Worm (Caenorhabditis elegans): ENCODE results near the gene fbxa-75.

The fbxa-75 gene

ce11 chrIII:1308887-1309286, 5.4 kb downstream of the fbxa-75 start, which contains the start of gene Y82E9BL.12:
Gene Y82E9BL.12, plus strand, starts transcription at chrIII:1309187.
- TF ChIP-seq ceh-39 (tag; optimal IDR thresholded peaks at IDR 0.05) (no peak), elt-3 (tag; optimal IDR thresholded peaks at IDR 0.05) (no peak), ceh-43 (GFP tag; optimal IDR thresholded peaks at IDR 0.05) (no peak), lin-32 (GFP tag; optimal IDR thresholded peaks at IDR 0.05) (no peak), sptf-1 (tag; optimal IDR thresholded peaks at IDR 0.05) (no peak)

ce11 chrIII:1311367-1311766, 7.9 kb downstream of the fbxa-75 start:
- TF ChIP-seq sem-2 (GFP tag; optimal IDR thresholded peaks at IDR 0.05): no peak
- no peak for TF ChIP-seq nhr-12 (tag; optimal IDR thresholded peaks at IDR 0.05)
- no peak for TF ChIP-seq cnd-1 (tag; optimal IDR thresholded peaks at IDR 0.05)
- no peak for TF ChIP-seq ceh-43 (GFP tag; optimal IDR thresholded peaks at IDR 0.05)
- TF ChIP-seq lsy-2 (tag; optimal IDR thresholded peaks at IDR 0.05): no peak
- TF ChIP-seq lin-13 (tag; optimal IDR thresholded peaks at IDR 0.05): no peak
- no peak for TF ChIP-seq sptf-1 (tag; optimal IDR thresholded peaks at IDR 0.05)
- no peak for TF ChIP-seq ces-1 (GFP tag; optimal IDR thresholded peaks at IDR 0.05)
- TF ChIP-seq unc-120 (tag; optimal IDR thresholded peaks at IDR 0.05; ENCODE audit: poor library complexity, severe bottlenecking): no peak
- no peak for TF ChIP-seq mep-1 (tag; optimal IDR thresholded peaks at IDR 0.05)
- no peak for TF ChIP-seq nhr-28 (tag; optimal IDR thresholded peaks at IDR 0.05)

ce11 chrIII:1314283-1314682, 10.8 kb downstream of the fbxa-75 start:
- TF ChIP-seq ceh-39 (tag; optimal IDR thresholded peaks at IDR 0.05): no peak
- TF ChIP-seq sem-2 (GFP tag; optimal IDR thresholded peaks at IDR 0.05): no peak
- TF ChIP-seq mep-1 (tag; optimal IDR thresholded peaks at IDR 0.05): no peak
- no peak for TF ChIP-seq lin-32 (GFP tag; optimal IDR thresholded peaks at IDR 0.05)
- no peak for TF ChIP-seq unc-39 (tag; optimal IDR thresholded peaks at IDR 0.05)
- TF ChIP-seq nhr-12 (tag; optimal IDR thresholded peaks at IDR 0.05): no peak
- TF ChIP-seq hlh-1 (tag; optimal IDR thresholded peaks at IDR 0.05): no peak
- TF ChIP-seq cnd-1 (tag; optimal IDR thresholded peaks at IDR 0.05): no peak
- TF ChIP-seq lsy-2 (tag; optimal IDR thresholded peaks at IDR 0.05): no peak
- TF ChIP-seq mls-2 (tag; optimal IDR thresholded peaks at IDR 0.05): no peak
- no peak for TF ChIP-seq ces-1 (GFP tag; optimal IDR thresholded peaks at IDR 0.05)
- TF ChIP-seq zip-8 (tag; optimal IDR thresholded peaks at IDR 0.05): no peak

- TF ChIP-seq elt-1 (tag; optimal IDR thresholded peaks at IDR 0.05; ENCODE audit: borderline replicate concordance, insufficient read depth): no peak
- no peak for TF ChIP-seq ham-2 (GFP tag; optimal IDR thresholded peaks at IDR 0.05)
- no peak for TF ChIP-seq snpc-4 (tag; optimal IDR thresholded peaks at IDR 0.05)
- no peak for TF ChIP-seq unc-62 (GFP tag; optimal IDR thresholded peaks at IDR 0.05)
- no peak for TF ChIP-seq M03D4.4 (tag; optimal IDR thresholded peaks at IDR 0.05)
- no peak for TF ChIP-seq pha-4 (tag; optimal IDR thresholded peaks at IDR 0.05)
- no peak for TF ChIP-seq sptf-1 (tag; optimal IDR thresholded peaks at IDR 0.05)
- TF ChIP-seq ceh-43 (GFP tag; optimal IDR thresholded peaks at IDR 0.05): no peak
- no peak for TF ChIP-seq ztf-11 (tag; optimal IDR thresholded peaks at IDR 0.05)
- TF ChIP-seq sem-2 (GFP tag; optimal IDR thresholded peaks at IDR 0.05): no peak
- TF ChIP-seq tbx-8 (GFP tag; optimal IDR thresholded peaks at IDR 0.05): no peak
- no peak for TF ChIP-seq unc-39 (tag; optimal IDR thresholded peaks at IDR 0.05)
- TF ChIP-seq mab-5 (tag; optimal IDR thresholded peaks at IDR 0.05): no peak
- no peak for TF ChIP-seq lin-32 (GFP tag; optimal IDR thresholded peaks at IDR 0.05)
- no peak for TF ChIP-seq hlh-1 (tag; optimal IDR thresholded peaks at IDR 0.05)
- no peak for TF ChIP-seq lin-13 (tag; optimal IDR thresholded peaks at IDR 0.05)
- no peak for TF ChIP-seq nhr-2 (tag; optimal IDR thresholded peaks at IDR 0.05)
- TF ChIP-seq unc-120 (tag; optimal IDR thresholded peaks at IDR 0.05; ENCODE audit: poor library complexity, severe bottlenecking): no peak
- TF ChIP-seq mls-2 (tag; optimal IDR thresholded peaks at IDR 0.05): no peak
- TF ChIP-seq ceh-39 (tag; optimal IDR thresholded peaks at IDR 0.05): no peak
Measured at ce11 chrIII:1315038-1315437, 11.5 kb downstream of the fbxa-75 start, which contains the start of the genes fbxa-80 and fbxa-19. Gene fbxa-80, minus strand, starts transcription at chrIII:1315210. Gene fbxa-19, plus strand, starts transcription at chrIII:1315401.

- TF ChIP-seq nhr-76 (tag; optimal IDR thresholded peaks at IDR 0.05): no peak
- TF ChIP-seq lsy-2 (tag; optimal IDR thresholded peaks at IDR 0.05): no peak
- no peak for TF ChIP-seq snpc-4 (tag; optimal IDR thresholded peaks at IDR 0.05)
- TF ChIP-seq cnd-1 (tag; optimal IDR thresholded peaks at IDR 0.05): no peak
- no peak for TF ChIP-seq ceh-39 (tag; optimal IDR thresholded peaks at IDR 0.05)
- no peak for TF ChIP-seq unc-62 (GFP tag; optimal IDR thresholded peaks at IDR 0.05)
- no peak for TF ChIP-seq flh-1 (GFP tag; optimal IDR thresholded peaks at IDR 0.05)
- no peak for TF ChIP-seq tbx-8 (GFP tag; optimal IDR thresholded peaks at IDR 0.05)
- no peak for TF ChIP-seq unc-120 (tag; optimal IDR thresholded peaks at IDR 0.05; ENCODE audit: poor library complexity, severe bottlenecking)
- TF ChIP-seq mls-2 (tag; optimal IDR thresholded peaks at IDR 0.05): no peak
Measured at ce11 chrIII:1321561-1321960, 18.0 kb downstream of the fbxa-75 start, which contains the start of gene fbxa-15. Gene fbxa-15, minus strand, starts transcription at chrIII:1321661.

All from whole organism, mixed stage, embryonic.